Worm (Caenorhabditis elegans) whole organism, midembryonic: ENCODE measurements around the gene mml-1.

Experiments used
- flt-1 ChIP-seq: fragments of 200-800 bp; sonication (Bioruptor generic); IDR thresholded peaks from 2 replicates; pipeline ENCODE4 v1.3.6; 2022; ENCODE audit warnings: missing genetic modification characterization, missing compliant biosample characterization
- med-1 ChIP-seq: sonication (generic microtip); optimal IDR thresholded peaks from 2 replicates; lab custom pipeline; 2017; ENCODE audit warnings: missing genetic modification characterization, mild to moderate bottlenecking, missing compliant biosample characterization, antibody characterized with exemption, missing genetic modification reagents; ENCODE audit not compliant: insufficient read depth
- ref-1 ChIP-seq: fragments of 200-800 bp; sonication (Bioruptor generic); conservative IDR thresholded peaks from 2 replicates; pipeline ENCODE4 v1.3.6; 2022; ENCODE audit warnings: missing genetic modification reagents, missing genetic modification characterization, missing compliant biosample characterization
- tab-1 ChIP-seq: fragments of 200-800 bp; sonication (Bioruptor generic); IDR thresholded peaks from 2 replicates; pipeline ENCODE4 v1.3.6; 2022; ENCODE audit warnings: missing genetic modification characterization, missing compliant biosample characterization
- ztf-23 ChIP-seq: fragments of 200-800 bp; sonication (Bioruptor generic); IDR thresholded peaks from 2 replicates; pipeline ENCODE4 v1.3.6; 2022; ENCODE audit warnings: missing genetic modification reagents, missing genetic modification characterization, missing compliant biosample characterization
- ztf-29 ChIP-seq: fragments of 200-800 bp; sonication (Bioruptor generic); IDR thresholded peaks from 2 replicates; pipeline ENCODE4 v1.3.6; 2022; ENCODE audit warnings: missing genetic modification reagents, missing genetic modification characterization, missing compliant biosample characterization

- TF ChIP-seq med-1 (no peak), ztf-29 (GFP tag; lab: Robert Waterston, UW) (no peak), flt-1 (no peak), tab-1 (GFP tag; lab: Robert Waterston, UW) (no peak), ref-1 (GFP tag; lab: Robert Waterston, UW) (no peak), ztf-23 (GFP tag; lab: Robert Waterston, UW) (no peak)
Observed at ce11 chrIII:7338693-7339092, 35.8 kb downstream of the mml-1 start, which contains the start of gene kap-1.
